Fruit fly (Drosophila melanogaster): Measurements from ENCODE around the gene jumu.

jumu gene

DNA sequence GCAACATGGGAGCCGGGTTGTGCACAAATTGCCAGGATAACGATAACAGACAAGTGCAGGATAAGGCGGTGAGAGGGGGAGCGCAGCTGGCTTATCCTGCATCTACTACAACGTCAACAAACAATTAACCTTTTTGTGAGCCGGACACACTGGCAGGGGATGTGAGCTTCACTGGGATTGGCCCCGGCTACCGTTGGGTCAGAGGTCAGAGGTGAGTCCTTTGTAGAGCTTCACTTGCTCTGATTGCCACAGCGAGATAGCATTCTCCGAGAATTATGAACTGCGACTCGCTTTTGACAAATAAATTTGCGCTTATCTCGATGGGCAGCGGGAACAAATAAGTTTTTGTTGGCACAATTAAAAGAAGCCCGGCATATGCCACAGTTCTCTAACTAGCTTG, 19.8 kb downstream of the jumu start:
- no peak for TF ChIP-seq tj (GFP tag; optimal IDR thresholded peaks at IDR 0.05)
- TF ChIP-seq CG7045 (GFP tag; optimal IDR thresholded peaks at IDR 0.05), result no peak
- TF ChIP-seq Crg-1 (GFP tag; optimal IDR thresholded peaks at IDR 0.05), result no peak
- no peak for TF ChIP-seq CG33017 (tag; optimal IDR thresholded peaks at IDR 0.05)
- TF ChIP-seq toe (GFP tag; optimal IDR thresholded peaks at IDR 0.05), result no peak
- no peak for TF ChIP-seq cnc (optimal IDR thresholded peaks at IDR 0.05)
- no peak for TF ChIP-seq CG1620 (GFP tag; optimal IDR thresholded peaks at IDR 0.05)
- no peak for TF ChIP-seq kay (GFP tag; ENCODE audit: borderline replicate concordance)
- TF ChIP-seq CG14711 (tag; optimal IDR thresholded peaks at IDR 0.05), result no peak
- no peak for TF ChIP-seq CG7101 (tag; optimal IDR thresholded peaks at IDR 0.05)
- TF ChIP-seq Hr96 (GFP tag; optimal IDR thresholded peaks at IDR 0.05), result no peak

DNA sequence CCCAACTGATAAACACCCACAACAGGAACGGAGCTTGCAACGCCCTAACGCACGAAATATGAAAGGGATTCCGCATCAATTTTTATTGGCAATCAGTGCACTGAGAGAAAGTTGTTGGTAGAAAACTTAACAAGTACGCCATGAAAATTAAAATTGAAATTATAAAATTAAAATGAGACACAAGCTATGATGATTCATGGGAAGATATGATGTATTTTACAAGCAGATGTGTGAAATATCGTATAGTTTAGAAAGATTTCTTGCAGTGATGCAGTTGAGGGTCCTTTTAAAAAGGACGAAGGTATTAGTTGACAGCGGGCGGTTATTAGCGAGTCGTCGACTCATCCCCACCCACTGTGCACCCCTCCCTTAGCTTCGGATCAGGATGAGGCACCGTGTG, 20.5 kb downstream of the jumu start:
- TF ChIP-seq pad (GFP tag; optimal IDR thresholded peaks at IDR 0.05), result no peak
- TF ChIP-seq Hr96 (GFP tag; optimal IDR thresholded peaks at IDR 0.05), result no peak
- no peak for TF ChIP-seq CG14711 (tag; optimal IDR thresholded peaks at IDR 0.05)
- TF ChIP-seq kay (GFP tag; ENCODE audit: borderline replicate concordance), result no peak
- TF ChIP-seq CG11617 (GFP tag; optimal IDR thresholded peaks at IDR 0.05), result no peak
- TF ChIP-seq bab1 (GFP tag; optimal IDR thresholded peaks at IDR 0.05), result no peak
- TF ChIP-seq Clk (GFP tag; optimal IDR thresholded peaks at IDR 0.05), result no peak
- TF ChIP-seq ovo (GFP tag; optimal IDR thresholded peaks at IDR 0.05), result no peak
- no peak for TF ChIP-seq CG7045 (GFP tag; optimal IDR thresholded peaks at IDR 0.05)
- no peak for TF ChIP-seq CG1620 (GFP tag; optimal IDR thresholded peaks at IDR 0.05)
- no peak for TF ChIP-seq Mnt (GFP tag; optimal IDR thresholded peaks at IDR 0.05)
- TF ChIP-seq cic (GFP tag; optimal IDR thresholded peaks at IDR 0.05), result no peak
- no peak for TF ChIP-seq CG5204 (GFP tag; optimal IDR thresholded peaks at IDR 0.05)
- TF ChIP-seq Crg-1 (GFP tag; optimal IDR thresholded peaks at IDR 0.05), result no peak
- no peak for TF ChIP-seq CG33017 (tag; optimal IDR thresholded peaks at IDR 0.05)
- TF ChIP-seq CG12768 (GFP tag; optimal IDR thresholded peaks at IDR 0.05), result no peak
- TF ChIP-seq tj (GFP tag; optimal IDR thresholded peaks at IDR 0.05), result no peak
- TF ChIP-seq toe (GFP tag; optimal IDR thresholded peaks at IDR 0.05), result no peak
- no peak for TF ChIP-seq CG7101 (tag; optimal IDR thresholded peaks at IDR 0.05)

DNA sequence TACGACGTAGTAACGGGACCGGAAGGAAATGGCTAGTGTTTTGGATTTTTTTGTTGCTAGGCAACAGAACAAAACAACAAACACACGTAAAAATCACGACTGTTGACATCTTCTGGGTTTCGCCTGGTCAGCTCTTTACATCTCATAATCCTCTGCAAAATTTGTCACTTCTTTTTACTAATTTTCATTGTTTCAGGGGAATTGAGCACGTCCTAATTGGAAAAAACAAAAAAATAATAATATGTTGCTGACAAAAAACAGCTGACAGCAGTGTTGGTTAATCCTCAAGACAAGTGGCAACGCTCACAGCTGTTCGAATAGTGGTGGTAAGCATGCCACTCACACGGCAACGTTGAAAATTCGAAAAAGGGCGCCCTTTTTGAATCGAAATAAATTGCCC, 27.9 kb downstream of the jumu start, which contains the start of gene Rfx:
Rfx (minus strand) TSS at position 220 of the 400 bp plus-strand sequence.
- TF ChIP-seq CG11617 (GFP tag; optimal IDR thresholded peaks at IDR 0.05) (peak; percentile 68), CG7101 (tag; optimal IDR thresholded peaks at IDR 0.05) (peak; percentile 33), Crg-1 (GFP tag; optimal IDR thresholded peaks at IDR 0.05) (no peak), pad (GFP tag; optimal IDR thresholded peaks at IDR 0.05) (peak; percentile 56), CG14711 (tag; optimal IDR thresholded peaks at IDR 0.05) (peak; percentile 57), CG7045 (GFP tag; optimal IDR thresholded peaks at IDR 0.05) (peak; percentile 58), toe (GFP tag; optimal IDR thresholded peaks at IDR 0.05) (no peak), bab1 (GFP tag; optimal IDR thresholded peaks at IDR 0.05) (peak; percentile 61), cnc (optimal IDR thresholded peaks at IDR 0.05) (no peak), CG1620 (GFP tag; optimal IDR thresholded peaks at IDR 0.05) (peak; percentile 27), Hr96 (GFP tag; optimal IDR thresholded peaks at IDR 0.05) (peak; percentile 37), Clk (GFP tag; optimal IDR thresholded peaks at IDR 0.05) (no peak), cic (GFP tag; optimal IDR thresholded peaks at IDR 0.05) (peak; percentile 13), tj (GFP tag; optimal IDR thresholded peaks at IDR 0.05) (peak; percentile 55), CG33017 (tag; optimal IDR thresholded peaks at IDR 0.05) (peak; percentile 35), CG12768 (GFP tag; optimal IDR thresholded peaks at IDR 0.05) (no peak), ovo (GFP tag; optimal IDR thresholded peaks at IDR 0.05) (peak; percentile 24), Mnt (GFP tag; optimal IDR thresholded peaks at IDR 0.05) (no peak), CG5204 (GFP tag; optimal IDR thresholded peaks at IDR 0.05) (no peak), kay (GFP tag; ENCODE audit: borderline replicate concordance) (no peak)

DNA sequence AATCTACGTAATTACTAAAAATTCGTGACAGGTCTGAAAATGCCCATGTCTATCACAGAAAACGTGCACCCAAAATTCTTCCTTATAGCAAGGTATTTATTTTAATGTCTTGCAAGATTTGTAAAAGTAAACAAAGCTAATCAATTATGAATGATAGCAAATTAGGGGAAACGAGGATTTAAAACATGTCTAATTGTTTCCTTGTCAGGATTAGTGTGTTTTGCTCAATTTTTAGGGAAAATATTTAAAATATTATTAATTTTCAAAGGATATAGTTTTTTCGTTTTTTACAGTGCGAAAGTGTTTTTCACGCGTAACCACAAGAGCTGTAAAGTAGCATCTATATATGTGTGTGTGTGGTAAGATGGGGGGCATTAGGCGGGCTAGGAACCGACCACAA, 29.0 kb downstream of the jumu start:
- TF ChIP-seq kay (GFP tag; ENCODE audit: borderline replicate concordance) (peak; percentile 75), Clk (GFP tag; optimal IDR thresholded peaks at IDR 0.05) (no peak)

DNA sequence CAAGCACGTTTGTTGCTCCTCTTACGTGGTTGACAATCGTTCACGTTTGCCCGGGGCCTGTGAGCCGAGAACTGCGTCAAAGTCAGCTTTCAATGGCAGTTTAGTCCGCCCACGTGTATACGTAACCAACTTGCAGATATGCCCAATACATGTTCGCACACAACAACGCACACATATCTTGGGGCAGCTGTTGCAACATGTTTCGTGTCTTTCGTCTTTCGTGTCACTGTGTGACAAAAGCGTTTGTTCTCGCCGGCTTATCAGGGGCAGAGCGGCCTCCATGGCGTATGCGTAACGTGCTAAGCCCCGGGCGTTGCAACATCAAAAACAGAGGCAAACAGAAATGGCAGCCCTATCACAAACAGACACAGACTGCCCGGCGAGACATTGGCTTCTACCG, 29.4 kb downstream of the jumu start:
- TF ChIP-seq tj (GFP tag; optimal IDR thresholded peaks at IDR 0.05) (no peak), kay (GFP tag; ENCODE audit: borderline replicate concordance) (no peak), bab1 (GFP tag; optimal IDR thresholded peaks at IDR 0.05) (no peak), Crg-1 (GFP tag; optimal IDR thresholded peaks at IDR 0.05) (no peak), CG5204 (GFP tag; optimal IDR thresholded peaks at IDR 0.05) (no peak), CG7045 (GFP tag; optimal IDR thresholded peaks at IDR 0.05) (no peak)

DNA sequence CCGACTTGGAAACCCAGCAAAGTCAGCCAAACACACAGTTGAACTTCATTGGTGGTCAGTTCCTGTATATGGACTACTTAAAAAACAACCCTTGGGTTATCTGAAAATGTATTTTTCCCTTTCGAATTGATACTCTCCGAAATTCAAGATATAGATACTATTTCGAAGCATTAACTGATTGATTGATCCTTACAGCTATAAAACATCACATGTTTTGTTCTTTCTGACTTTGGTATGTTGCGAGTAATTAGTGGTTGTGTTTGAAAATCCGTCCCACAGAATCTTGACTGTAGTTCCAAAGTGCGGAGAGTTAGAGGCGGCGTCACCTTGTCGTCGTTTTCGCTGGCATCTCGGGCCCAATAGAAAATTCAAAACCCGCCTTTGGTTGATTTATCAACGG, 30.0 kb downstream of the jumu start:
- TF ChIP-seq Hr96 (GFP tag; optimal IDR thresholded peaks at IDR 0.05) (peak; percentile 48), CG12768 (GFP tag; optimal IDR thresholded peaks at IDR 0.05) (peak; percentile 75), bab1 (GFP tag; optimal IDR thresholded peaks at IDR 0.05) (no peak), cnc (optimal IDR thresholded peaks at IDR 0.05) (no peak), CG1620 (GFP tag; optimal IDR thresholded peaks at IDR 0.05) (no peak), kay (GFP tag; ENCODE audit: borderline replicate concordance) (peak; percentile 1), tj (GFP tag; optimal IDR thresholded peaks at IDR 0.05) (peak; percentile 33), toe (GFP tag; optimal IDR thresholded peaks at IDR 0.05) (no peak), CG33017 (tag; optimal IDR thresholded peaks at IDR 0.05) (peak; percentile 27), CG7101 (tag; optimal IDR thresholded peaks at IDR 0.05) (peak; percentile 57), Crg-1 (GFP tag; optimal IDR thresholded peaks at IDR 0.05) (no peak), pad (GFP tag; optimal IDR thresholded peaks at IDR 0.05) (peak; percentile 1), Clk (GFP tag; optimal IDR thresholded peaks at IDR 0.05) (no peak), CG11617 (GFP tag; optimal IDR thresholded peaks at IDR 0.05) (peak; percentile 51), cic (GFP tag; optimal IDR thresholded peaks at IDR 0.05) (no peak), CG5204 (GFP tag; optimal IDR thresholded peaks at IDR 0.05) (peak; percentile 40), CG14711 (tag; optimal IDR thresholded peaks at IDR 0.05) (peak; percentile 28), ovo (GFP tag; optimal IDR thresholded peaks at IDR 0.05) (no peak), Mnt (GFP tag; optimal IDR thresholded peaks at IDR 0.05) (no peak), CG7045 (GFP tag; optimal IDR thresholded peaks at IDR 0.05) (peak; percentile 44)

Data from whole organism, adult.